Worm (Caenorhabditis elegans): Measurements from ENCODE around the gene rcq-5.

Gene rcq-5

DNA sequence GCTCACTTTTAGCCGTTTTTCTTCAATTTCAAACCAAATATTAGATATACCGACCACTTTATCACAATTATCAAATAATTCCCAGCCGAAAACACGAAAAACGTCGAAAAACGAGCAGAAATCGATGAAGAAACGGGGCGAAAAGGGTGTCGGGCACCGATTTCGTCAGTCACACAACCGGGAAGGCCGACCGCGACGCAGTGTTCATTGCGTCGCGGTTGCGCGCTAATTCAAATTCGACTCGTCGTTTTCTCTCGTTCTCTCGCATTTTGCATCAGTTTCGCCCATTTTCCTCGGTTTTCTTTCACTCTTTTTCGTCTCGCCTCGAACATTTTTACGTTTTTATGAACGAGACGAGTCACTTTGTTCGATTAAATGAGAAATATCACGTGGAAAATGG lies 29.8 kb upstream of the rcq-5 start:
- peak; percentile 63 for TF ChIP-seq mes-2 (tag; optimal IDR thresholded peaks at IDR 0.05; ENCODE audit: poor library complexity, severe bottlenecking)
- peak; percentile 60 for TF ChIP-seq nhr-28 (tag; optimal IDR thresholded peaks at IDR 0.05)
- peak; percentile 39; the same call in 1 of the 2 replicates for TF ChIP-seq pha-4 (GFP tag; IDR thresholded peaks at IDR 0.05)
- no peak for TF ChIP-seq pha-4 (tag; optimal IDR thresholded peaks at IDR 0.05)
- no peak for TF ChIP-seq php-3 (GFP tag; IDR thresholded peaks at IDR 0.05)
- TF ChIP-seq fos-1 (tag; optimal IDR thresholded peaks at IDR 0.05): no peak
- TF ChIP-seq lin-15B (tag; optimal IDR thresholded peaks at IDR 0.05): peak; percentile 16
- no peak for TF ChIP-seq F26F4.8 (GFP tag; conservative IDR thresholded peaks at IDR 0.05)
- TF ChIP-seq lir-3 (tag; optimal IDR thresholded peaks at IDR 0.05): no peak
- no peak for TF ChIP-seq nhr-102 (tag; optimal IDR thresholded peaks at IDR 0.05)
- TF ChIP-seq nhr-25 (tag; optimal IDR thresholded peaks at IDR 0.05; ENCODE audit: borderline replicate concordance, insufficient read depth): no peak
- TF ChIP-seq nhr-42 (GFP tag; IDR thresholded peaks at IDR 0.05): no peak
- TF ChIP-seq gei-8 (GFP tag; optimal IDR thresholded peaks at IDR 0.05): no peak
- no peak for TF ChIP-seq lin-1 (GFP tag; IDR thresholded peaks at IDR 0.05)
- peak in 1 of 2 experiments; percentile 89 for TF ChIP-seq lsy-2 (tag; optimal IDR thresholded peaks at IDR 0.05)
- no peak for TF ChIP-seq skn-1 (tag; optimal IDR thresholded peaks at IDR 0.05)
- TF ChIP-seq nhr-48 (tag; optimal IDR thresholded peaks at IDR 0.05): no peak
- peak; percentile 16 for TF ChIP-seq T20F7.1 (GFP tag; optimal IDR thresholded peaks at IDR 0.05)
- TF ChIP-seq nhr-10 (tag; optimal IDR thresholded peaks at IDR 0.05): no peak
- peak; percentile 56 for TF ChIP-seq lin-13 (GFP tag; optimal IDR thresholded peaks at IDR 0.05)
- no peak for TF ChIP-seq ztf-11 (tag; optimal IDR thresholded peaks at IDR 0.05)
- peak; percentile 13 for TF ChIP-seq fkh-10 (GFP tag; optimal IDR thresholded peaks at IDR 0.05)
- no peak for TF ChIP-seq nhr-76 (tag; optimal IDR thresholded peaks at IDR 0.05)
- TF ChIP-seq nhr-111 (GFP tag; optimal IDR thresholded peaks at IDR 0.05): no peak
- TF ChIP-seq ZK337.2 (GFP tag; IDR thresholded peaks at IDR 0.05): no peak
- TF ChIP-seq hif-1 (tag; optimal IDR thresholded peaks at IDR 0.05): peak in 1 of 2 experiments; percentile 63
- TF ChIP-seq pqm-1 (tag; optimal IDR thresholded peaks at IDR 0.05): no peak
- TF ChIP-seq zip-11 (GFP tag; IDR thresholded peaks at IDR 0.05): no peak
- no peak for TF ChIP-seq unc-130 (GFP tag; optimal IDR thresholded peaks at IDR 0.05)
- TF ChIP-seq F10B5.3 (tag; optimal IDR thresholded peaks at IDR 0.05): no peak
- TF ChIP-seq daf-8 (GFP tag; IDR thresholded peaks at IDR 0.05): no peak
- no peak for TF ChIP-seq saeg-2 (GFP tag; IDR thresholded peaks at IDR 0.05)
- no peak for TF ChIP-seq cey-2 (tag; optimal IDR thresholded peaks at IDR 0.05; ENCODE audit: borderline replicate concordance, insufficient read depth)
- TF ChIP-seq ztf-7 (tag; optimal IDR thresholded peaks at IDR 0.05): no peak
- TF ChIP-seq F37D6.2 (tag; optimal IDR thresholded peaks at IDR 0.05): peak; percentile 46
- no peak for TF ChIP-seq spr-1 (tag; optimal IDR thresholded peaks at IDR 0.05)
- no peak for TF ChIP-seq lin-29 (GFP tag; IDR thresholded peaks at IDR 0.05)
- no peak for TF ChIP-seq aly-2 (tag; optimal IDR thresholded peaks at IDR 0.05)
- TF ChIP-seq nhr-77 (tag; optimal IDR thresholded peaks at IDR 0.05): peak; percentile 75
- TF ChIP-seq arid-1 (GFP tag; conservative IDR thresholded peaks at IDR 0.05): no peak
- TF ChIP-seq ceh-82 (tag; optimal IDR thresholded peaks at IDR 0.05): no peak
- TF ChIP-seq ceh-32 (tag; optimal IDR thresholded peaks at IDR 0.05; ENCODE audit: poor library complexity): no peak
- no peak for TF ChIP-seq lim-7 (GFP tag; IDR thresholded peaks at IDR 0.05)
- TF ChIP-seq mdt-29 (GFP tag; IDR thresholded peaks at IDR 0.05): 0 out of 2 replicates have a peak, but pooled peaks have one; percentile 15
- no peak for TF ChIP-seq unc-39 (tag; optimal IDR thresholded peaks at IDR 0.05)
- no peak for TF ChIP-seq madf-5 (GFP tag; IDR thresholded peaks at IDR 0.05)
- no peak for TF ChIP-seq tra-1 (GFP tag; IDR thresholded peaks at IDR 0.05)
- no peak for TF ChIP-seq Y5F2A.4 (GFP tag; optimal IDR thresholded peaks at IDR 0.05)
- TF ChIP-seq Y48G9A.11 (GFP tag; IDR thresholded peaks at IDR 0.05): no peak
- peak; percentile 62; the same call in 1 of the 2 replicates for TF ChIP-seq egl-43 (GFP tag; IDR thresholded peaks at IDR 0.05)
- no peak for TF ChIP-seq zfp-3 (GFP tag; conservative IDR thresholded peaks at IDR 0.05)
- TF ChIP-seq ceh-28 (tag; optimal IDR thresholded peaks at IDR 0.05): no peak

All from whole organism, L4 larva.